Fruit fly (Drosophila melanogaster) S2 (cell line): ENCODE measurements around the gene CG6843.

Experiments used
- CG8478 ChIP-seq: fragments of >200 bp; optimal IDR thresholded peaks from 2 replicates; lab custom pipeline; 2018
- CTCF ChIP-seq, 2 experiments: fragments of >200 bp; optimal IDR thresholded peaks; 2 replicates each; lab custom pipeline; 2018

The CG6843 gene

DNA sequence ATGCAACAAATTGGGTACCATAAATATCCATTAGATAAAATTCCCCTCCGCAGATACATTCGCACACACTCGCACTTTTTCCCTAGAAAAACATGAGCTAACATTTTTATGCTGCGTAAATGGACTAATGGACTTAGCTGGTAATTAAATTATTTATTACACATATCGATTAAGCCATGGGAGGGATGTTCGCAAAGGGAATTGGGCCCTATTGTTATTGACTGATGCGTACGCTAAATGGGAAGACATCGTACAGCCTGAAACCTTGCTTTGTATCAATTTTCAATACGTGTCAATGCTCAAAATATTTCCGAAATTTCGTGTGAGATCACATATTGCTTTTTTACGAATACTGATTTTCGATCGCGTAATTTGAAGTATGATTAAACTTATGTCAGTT, 23.4 kb downstream of the CG6843 start, which contains the start of gene CG43049:
CG43049 (plus strand) TSS at position 301 of the 400 bp plus-strand sequence.
- no peak for TF ChIP-seq CG8478 (lab: Kevin White, UChicago)
- TF ChIP-seq CTCF (optimal IDR thresholded peaks at IDR 0.05; lab: Kevin White, UChicago): no peak

DNA sequence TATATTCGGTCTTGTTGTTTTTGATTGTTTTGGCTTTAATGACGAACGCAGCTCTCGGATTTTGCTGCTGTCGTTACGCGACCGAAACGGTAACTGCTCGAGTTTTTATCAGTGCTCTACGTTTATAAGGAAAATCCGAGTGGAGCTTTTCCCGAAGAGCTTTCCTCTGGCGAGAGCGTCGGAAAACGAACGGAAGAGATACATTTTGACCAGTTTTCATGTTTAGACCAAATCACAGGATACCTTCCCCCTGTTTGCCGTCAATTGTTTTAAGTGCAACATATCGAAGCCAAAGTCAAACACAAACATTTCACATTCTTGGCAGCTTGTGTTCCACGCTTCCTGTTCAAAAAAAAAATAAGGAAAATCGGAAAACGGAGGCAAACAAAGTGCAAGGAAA, 44.5 kb downstream of the CG6843 start, which contains the start of gene CG32204:
CG32204 (minus strand) TSS at position 101 of the 400 bp plus-strand sequence.
- TF ChIP-seq CTCF (optimal IDR thresholded peaks at IDR 0.05; lab: Kevin White, UChicago): no peak

DNA sequence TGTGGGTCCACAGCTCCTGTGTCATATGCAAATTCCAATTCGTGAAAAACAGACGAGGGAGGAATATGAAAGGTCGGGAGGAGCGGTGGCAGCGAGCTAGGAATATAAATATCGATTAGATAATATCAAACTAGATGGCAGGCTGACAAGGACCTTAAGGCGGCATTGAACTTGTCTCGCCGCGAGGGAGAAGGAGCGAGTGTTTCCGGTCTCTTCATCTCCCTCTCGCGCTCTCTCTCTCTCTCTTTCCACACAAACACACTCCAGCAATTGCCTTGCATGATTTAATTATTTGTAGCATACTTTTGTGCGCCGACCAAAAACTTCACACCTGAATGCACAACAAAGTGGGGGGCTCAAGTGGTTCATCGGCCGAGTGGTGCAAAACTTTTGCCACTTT, 45.6 kb downstream of the CG6843 start:
- TF ChIP-seq CG8478 (lab: Kevin White, UChicago) (no peak), CTCF (optimal IDR thresholded peaks at IDR 0.05; lab: Kevin White, UChicago) (peak in 1 of 2 experiments; percentile 11)

DNA sequence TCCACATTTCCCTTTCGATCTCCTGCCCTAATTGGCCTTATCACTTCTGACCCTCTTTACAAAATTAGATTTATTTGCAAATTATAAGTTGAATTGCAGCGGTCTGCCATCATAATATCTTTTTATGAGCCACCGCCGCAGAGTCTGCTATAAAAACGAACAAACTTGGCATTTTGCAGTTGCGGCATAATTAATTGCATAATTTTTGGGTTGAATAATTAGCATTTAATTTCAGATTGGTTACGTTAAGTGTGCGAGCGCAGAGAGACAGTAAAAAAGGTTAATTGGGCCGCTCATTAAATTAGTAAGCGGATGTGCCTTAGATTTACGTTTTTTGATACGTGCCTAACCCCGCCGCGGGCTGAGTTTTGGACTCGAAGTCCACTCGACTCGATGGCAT, 47.7 kb downstream of the CG6843 start:
- TF ChIP-seq CG8478 (lab: Kevin White, UChicago) (no peak), CTCF (optimal IDR thresholded peaks at IDR 0.05; lab: Kevin White, UChicago) (no peak)

DNA sequence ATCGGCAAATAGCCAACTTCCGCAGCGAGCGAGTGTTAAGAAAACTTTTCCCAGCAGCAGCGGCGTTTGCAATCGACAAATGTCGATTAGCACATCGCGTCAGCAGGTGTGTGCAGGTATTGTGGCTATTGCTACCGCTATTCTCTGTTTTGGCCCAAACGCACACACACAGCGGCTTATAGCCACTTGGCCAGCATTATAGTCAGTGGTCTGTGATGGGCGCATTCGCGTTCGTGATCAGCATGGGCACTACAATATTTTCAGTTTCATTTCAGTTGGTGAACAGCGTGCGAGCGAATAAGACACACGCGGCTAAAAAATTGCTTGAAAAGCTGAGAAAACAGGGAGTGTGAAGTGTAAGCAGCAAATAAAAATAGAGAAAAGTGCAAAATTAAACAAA, 49.0 kb downstream of the CG6843 start, which contains the start of gene CG6836:
CG6836 (plus strand) TSS at position 271 of the 400 bp plus-strand sequence.
- TF ChIP-seq CTCF (optimal IDR thresholded peaks at IDR 0.05; lab: Kevin White, UChicago) (no peak), CG8478 (lab: Kevin White, UChicago) (no peak)

DNA sequence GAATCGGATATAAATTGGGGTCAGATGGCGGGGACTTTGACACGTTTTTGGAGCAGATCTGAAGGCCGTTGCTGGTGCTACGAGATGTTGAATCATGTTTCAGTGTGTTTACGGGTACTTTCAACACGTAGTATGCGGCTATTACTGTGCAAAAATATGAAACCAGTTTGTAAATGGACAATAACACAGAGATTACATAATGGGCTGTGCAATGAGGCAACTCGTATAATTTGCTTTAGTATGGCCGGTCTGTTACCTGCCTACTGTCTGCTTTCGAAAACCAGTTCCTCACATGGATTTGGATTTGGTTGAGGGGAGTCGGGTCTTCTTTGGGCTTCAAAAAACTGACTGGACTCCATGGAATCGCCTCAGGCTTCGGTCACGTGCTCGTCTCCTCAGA, 51.0 kb downstream of the CG6843 start:
- TF ChIP-seq CTCF (optimal IDR thresholded peaks at IDR 0.05; lab: Kevin White, UChicago): no peak
- TF ChIP-seq CG8478 (lab: Kevin White, UChicago): no peak
